Worm (Caenorhabditis elegans): ENCODE data around the gene C03B1.1.

Gene C03B1.1

DNA sequence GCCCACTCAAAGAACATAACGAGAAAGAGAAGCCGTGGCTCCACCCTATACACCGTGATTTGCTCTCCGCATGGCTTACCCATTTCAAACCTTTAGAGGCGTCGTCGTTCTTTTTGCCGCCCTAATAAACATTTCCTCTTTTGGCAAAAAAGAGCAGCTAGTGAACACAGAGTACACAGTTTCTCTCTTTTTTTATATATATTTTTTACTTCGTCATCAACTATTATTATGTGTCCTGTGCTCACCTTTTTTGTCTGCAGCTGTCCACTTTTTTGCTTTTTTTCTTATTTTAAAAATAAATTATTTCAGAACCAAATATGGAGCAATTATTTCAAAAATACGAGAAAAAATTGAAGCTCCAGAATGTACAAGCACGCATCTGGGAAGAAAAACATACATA, 4.8 kb upstream of the C03B1.1 start, which contains the start of gene C03B1.2:
Gene C03B1.2, plus strand, starts transcription at position 301 of the 400 bp plus-strand sequence.
- TF ChIP-seq cog-1 (tag; optimal IDR thresholded peaks at IDR 0.05) (no peak), flt-1 (GFP tag; IDR thresholded peaks at IDR 0.05) (no peak), ztf-23 (GFP tag; IDR thresholded peaks at IDR 0.05) (no peak), tab-1 (GFP tag; IDR thresholded peaks at IDR 0.05) (no peak), med-1 (GFP tag; optimal IDR thresholded peaks at IDR 0.05; ENCODE audit: insufficient read depth) (no peak), klf-2 (GFP tag; conservative IDR thresholded peaks at IDR 0.05) (no peak), ref-1 (GFP tag; conservative IDR thresholded peaks at IDR 0.05) (no peak), ztf-29 (GFP tag; IDR thresholded peaks at IDR 0.05) (no peak), T22C8.4 (GFP tag; IDR thresholded peaks at IDR 0.05) (no peak)

DNA sequence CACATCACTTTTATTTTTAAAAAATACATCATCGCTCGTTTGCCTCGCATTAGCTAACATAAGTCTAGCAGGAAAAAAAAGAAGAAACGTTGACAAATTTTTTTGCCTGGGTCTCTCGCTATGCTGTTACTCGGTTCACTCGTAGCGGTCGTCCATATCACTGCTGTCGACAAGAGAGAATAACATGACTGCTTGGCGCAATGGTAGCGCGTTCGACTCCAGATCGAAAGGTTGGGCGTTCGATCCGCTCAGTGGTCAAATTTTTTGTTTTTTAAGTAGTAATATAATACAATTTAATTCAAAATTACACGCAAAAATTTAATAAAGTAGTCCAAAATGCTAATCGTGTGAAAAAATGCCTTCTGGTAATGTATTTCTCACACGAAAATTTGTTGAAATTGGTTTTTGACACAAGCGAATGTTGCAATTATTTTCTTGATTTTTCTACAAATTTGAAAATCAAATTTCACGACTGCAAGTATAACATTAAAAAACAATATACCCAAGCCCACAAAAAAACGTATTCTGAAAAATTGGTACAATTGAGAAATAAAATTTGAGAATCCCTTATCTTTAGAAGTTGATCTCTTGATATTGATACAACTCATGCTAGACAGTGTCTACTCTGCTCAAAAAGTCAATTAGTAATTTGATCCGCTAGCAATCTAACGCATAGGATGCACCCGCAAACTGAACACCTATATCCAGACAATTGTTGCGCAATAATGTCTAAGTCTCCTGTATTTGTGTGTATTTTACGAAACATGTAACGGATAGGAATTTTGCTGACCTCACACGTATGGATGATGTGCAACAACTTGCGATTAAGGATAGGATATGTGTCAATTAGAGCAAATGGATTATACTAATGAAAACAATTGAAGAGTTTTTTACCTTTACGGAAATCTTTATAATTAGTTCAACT, 3.1 kb upstream of the C03B1.1 start:
- peak; percentile 57 for TF ChIP-seq cog-1 (tag; optimal IDR thresholded peaks at IDR 0.05)
- TF ChIP-seq tab-1 (GFP tag; IDR thresholded peaks at IDR 0.05) = peak; percentile 87
- peak; percentile 78 for TF ChIP-seq ref-1 (GFP tag; conservative IDR thresholded peaks at IDR 0.05)
- peak; percentile 94 for TF ChIP-seq flt-1 (GFP tag; IDR thresholded peaks at IDR 0.05)
- peak; percentile 85 for TF ChIP-seq ztf-29 (GFP tag; IDR thresholded peaks at IDR 0.05)
- peak; percentile 75 for TF ChIP-seq T22C8.4 (GFP tag; IDR thresholded peaks at IDR 0.05)
- TF ChIP-seq ztf-23 (GFP tag; IDR thresholded peaks at IDR 0.05) = peak; percentile 87
- TF ChIP-seq med-1 (GFP tag; optimal IDR thresholded peaks at IDR 0.05; ENCODE audit: insufficient read depth) = peak; percentile 38
- peak; percentile 86 for TF ChIP-seq klf-2 (GFP tag; conservative IDR thresholded peaks at IDR 0.05)

DNA sequence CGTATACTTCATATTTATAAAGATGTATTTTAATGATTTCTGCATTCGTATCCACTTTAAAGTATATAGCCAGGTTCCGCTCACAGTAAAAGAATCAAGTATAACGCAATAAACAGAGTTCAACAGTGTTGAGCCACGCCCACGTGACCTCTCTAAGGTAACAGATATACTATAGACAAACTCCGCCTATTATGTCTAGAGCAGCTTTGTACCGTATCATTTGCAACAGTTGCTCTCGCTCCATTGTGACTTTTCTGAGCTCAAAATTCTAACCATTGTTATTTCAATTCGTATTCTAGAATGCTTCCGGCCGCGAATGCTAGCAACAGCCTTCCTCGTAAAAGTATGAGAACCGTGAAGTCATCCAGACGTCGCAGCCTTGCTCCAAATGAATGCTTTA, 1.2 kb upstream of the C03B1.1 start, which contains the start of gene C03B1.17:
Gene C03B1.17, plus strand, starts transcription at position 301 of the 400 bp plus-strand sequence.
- TF ChIP-seq med-1 (GFP tag; optimal IDR thresholded peaks at IDR 0.05; ENCODE audit: insufficient read depth) (no peak), klf-2 (GFP tag; conservative IDR thresholded peaks at IDR 0.05) (no peak)

- no peak for TF ChIP-seq flt-1 (GFP tag; IDR thresholded peaks at IDR 0.05)
- TF ChIP-seq tab-1 (GFP tag; IDR thresholded peaks at IDR 0.05) = no peak
- TF ChIP-seq klf-2 (GFP tag; conservative IDR thresholded peaks at IDR 0.05) = no peak
- TF ChIP-seq ztf-23 (GFP tag; IDR thresholded peaks at IDR 0.05) = no peak
- no peak for TF ChIP-seq ref-1 (GFP tag; conservative IDR thresholded peaks at IDR 0.05)
- no peak for TF ChIP-seq ztf-29 (GFP tag; IDR thresholded peaks at IDR 0.05)
- no peak for TF ChIP-seq T22C8.4 (GFP tag; IDR thresholded peaks at IDR 0.05)
- no peak for TF ChIP-seq cog-1 (tag; optimal IDR thresholded peaks at IDR 0.05)
- no peak for TF ChIP-seq med-1 (GFP tag; optimal IDR thresholded peaks at IDR 0.05; ENCODE audit: insufficient read depth)
Measured at ce11 chrX:6377634-6378288, 3.2 kb downstream of the C03B1.1 start, which contains the start of gene lmp-1. lmp-1 (minus strand) TSS chrX:6377684.

ce11 chrX:6378363-6378762, 3.8 kb downstream of the C03B1.1 start:
- TF ChIP-seq flt-1 (GFP tag; IDR thresholded peaks at IDR 0.05) (peak; percentile 75), ztf-23 (GFP tag; IDR thresholded peaks at IDR 0.05) (0 out of 2 replicates have a peak, but pooled peaks have one; percentile 27), ref-1 (GFP tag; conservative IDR thresholded peaks at IDR 0.05) (no peak), cog-1 (tag; optimal IDR thresholded peaks at IDR 0.05) (peak; percentile 67), tab-1 (GFP tag; IDR thresholded peaks at IDR 0.05) (peak; percentile 37; the same call in 1 of the 2 replicates)

ce11 chrX:6382930-6383329, 8.4 kb downstream of the C03B1.1 start:
- TF ChIP-seq flt-1 (GFP tag; IDR thresholded peaks at IDR 0.05) = no peak
- TF ChIP-seq klf-2 (GFP tag; conservative IDR thresholded peaks at IDR 0.05) = no peak
- TF ChIP-seq cog-1 (tag; optimal IDR thresholded peaks at IDR 0.05) = no peak
- no peak for TF ChIP-seq tab-1 (GFP tag; IDR thresholded peaks at IDR 0.05)
- TF ChIP-seq ref-1 (GFP tag; conservative IDR thresholded peaks at IDR 0.05) = no peak
- no peak for TF ChIP-seq ztf-29 (GFP tag; IDR thresholded peaks at IDR 0.05)
- no peak for TF ChIP-seq T22C8.4 (GFP tag; IDR thresholded peaks at IDR 0.05)
- no peak for TF ChIP-seq ztf-23 (GFP tag; IDR thresholded peaks at IDR 0.05)
- no peak for TF ChIP-seq med-1 (GFP tag; optimal IDR thresholded peaks at IDR 0.05; ENCODE audit: insufficient read depth)

ce11 chrX:6384537-6384936, 10.0 kb downstream of the C03B1.1 start:
- no peak for TF ChIP-seq tab-1 (GFP tag; IDR thresholded peaks at IDR 0.05)
- TF ChIP-seq cog-1 (tag; optimal IDR thresholded peaks at IDR 0.05) = no peak

DNA sequence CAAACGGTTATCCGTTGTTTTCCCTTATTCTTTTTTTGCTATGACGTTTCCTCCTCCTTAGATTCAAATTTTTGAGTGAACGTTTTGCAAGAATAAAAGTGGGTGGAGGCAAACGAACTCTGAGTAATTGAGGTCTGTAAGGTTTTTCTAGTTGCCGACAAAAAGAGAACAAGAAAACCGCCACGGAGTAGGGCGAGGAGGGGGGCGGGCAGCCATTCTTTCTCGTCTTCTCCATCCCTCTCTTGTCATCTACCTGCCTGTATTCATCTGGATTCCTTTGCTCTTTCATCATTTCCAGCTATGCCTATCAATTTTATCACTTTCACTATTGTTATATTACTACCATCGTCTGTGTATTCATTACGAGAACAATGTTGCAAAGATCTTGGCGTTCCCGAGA, 10.6 kb downstream of the C03B1.1 start, which contains the start of gene igdb-3:
Gene igdb-3, plus strand, starts transcription at position 301 of the 400 bp plus-strand sequence.
- TF ChIP-seq cog-1 (tag; optimal IDR thresholded peaks at IDR 0.05) (no peak), ztf-29 (GFP tag; IDR thresholded peaks at IDR 0.05) (no peak), tab-1 (GFP tag; IDR thresholded peaks at IDR 0.05) (no peak), klf-2 (GFP tag; conservative IDR thresholded peaks at IDR 0.05) (no peak), med-1 (GFP tag; optimal IDR thresholded peaks at IDR 0.05; ENCODE audit: insufficient read depth) (no peak), flt-1 (GFP tag; IDR thresholded peaks at IDR 0.05) (no peak), T22C8.4 (GFP tag; IDR thresholded peaks at IDR 0.05) (no peak), ref-1 (GFP tag; conservative IDR thresholded peaks at IDR 0.05) (no peak), ztf-23 (GFP tag; IDR thresholded peaks at IDR 0.05) (no peak)

DNA sequence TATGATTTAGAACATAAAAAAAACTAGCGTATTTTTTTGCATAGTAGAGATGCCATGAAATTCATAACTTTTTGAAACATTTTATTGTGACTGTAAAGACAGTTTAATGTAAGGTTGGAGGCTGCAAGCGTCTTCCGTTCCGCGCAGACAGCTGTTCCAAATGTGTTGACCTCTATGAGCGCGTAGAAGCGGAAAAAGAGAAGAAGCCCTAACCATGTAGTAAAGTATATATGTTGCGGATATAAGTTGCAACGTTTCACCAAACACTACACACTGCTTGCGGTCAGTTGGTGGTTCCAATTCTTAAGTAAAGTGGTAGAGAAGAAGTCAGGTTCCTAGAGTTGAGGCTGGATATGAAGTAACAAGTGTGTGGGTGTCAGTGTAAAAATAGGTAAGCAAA, 14.1 kb downstream of the C03B1.1 start:
- TF ChIP-seq ztf-23 (GFP tag; IDR thresholded peaks at IDR 0.05) (no peak), med-1 (GFP tag; optimal IDR thresholded peaks at IDR 0.05; ENCODE audit: insufficient read depth) (no peak), klf-2 (GFP tag; conservative IDR thresholded peaks at IDR 0.05) (no peak), ztf-29 (GFP tag; IDR thresholded peaks at IDR 0.05) (no peak), T22C8.4 (GFP tag; IDR thresholded peaks at IDR 0.05) (no peak), cog-1 (tag; optimal IDR thresholded peaks at IDR 0.05) (no peak), tab-1 (GFP tag; IDR thresholded peaks at IDR 0.05) (no peak), flt-1 (GFP tag; IDR thresholded peaks at IDR 0.05) (no peak), ref-1 (GFP tag; conservative IDR thresholded peaks at IDR 0.05) (no peak)

Measured in whole organism, midembryonic.